Worm (Caenorhabditis elegans): ENCODE measurements around the gene ptp-1.

DNA sequence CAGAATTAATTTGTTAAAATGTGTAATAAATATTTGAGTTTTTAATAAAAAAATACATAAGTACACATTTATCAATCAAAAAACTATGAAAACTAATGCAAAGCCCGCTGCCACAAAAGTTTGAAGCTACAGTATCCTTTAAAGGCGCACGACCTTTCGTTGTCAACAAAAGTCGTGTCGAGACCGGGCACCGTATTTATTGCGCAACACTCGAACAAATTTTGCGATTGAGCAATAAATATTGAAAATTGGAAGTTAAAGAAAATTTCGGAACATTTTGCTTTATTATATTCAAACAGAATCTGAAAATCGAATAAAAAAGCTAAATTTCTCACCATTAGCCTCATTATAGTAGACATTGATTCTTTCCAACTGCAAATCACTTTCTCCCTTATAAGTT lies 49.4 kb upstream of the ptp-1 start:
- no peak for TF ChIP-seq tab-1 (GFP tag; IDR thresholded peaks at IDR 0.05)
- TF ChIP-seq flt-1 (GFP tag; IDR thresholded peaks at IDR 0.05) = no peak
- TF ChIP-seq ztf-23 (GFP tag; IDR thresholded peaks at IDR 0.05) = no peak
- TF ChIP-seq med-1 (GFP tag; optimal IDR thresholded peaks at IDR 0.05; ENCODE audit: insufficient read depth) = no peak
- no peak for TF ChIP-seq klf-2 (GFP tag; conservative IDR thresholded peaks at IDR 0.05)
- no peak for TF ChIP-seq ref-1 (GFP tag; conservative IDR thresholded peaks at IDR 0.05)
- no peak for TF ChIP-seq cog-1 (tag; optimal IDR thresholded peaks at IDR 0.05)
- no peak for TF ChIP-seq T22C8.4 (GFP tag; IDR thresholded peaks at IDR 0.05)

Measured in whole organism, midembryonic.